Worm (Caenorhabditis elegans): Measurements from ENCODE around the gene K02E11.4.
"Not testable (repeated sequence)": the region's sequence is repeated elsewhere in the genome, so short reads cannot be mapped to it uniquely, and the experiment has no call there.

- TF ChIP-seq nhr-25, nhr-237, nhr-6, aly-2, nhr-23, nhr-77, ZK546.5, lin-11, egl-27, F13H6.1 (tag; optimal IDR thresholded peaks at IDR 0.05): not testable (repeated sequence)
Measured at ce11 chrV:14277456-14277855, 29.5 kb upstream of the K02E11.4 start.
